Worm (Caenorhabditis elegans): ENCODE data around the gene K12H4.3.

The K12H4.3 gene

ce11 chrIII:8043784-8044183 is 2.0 kb upstream of the K12H4.3 start (continued):
- TF ChIP-seq vab-7 (GFP tag; IDR thresholded peaks at IDR 0.05) = peak; percentile 100
- no peak; the same call in 1 of the 2 replicates for TF ChIP-seq zfp-3 (GFP tag; conservative IDR thresholded peaks at IDR 0.05)
- peak; percentile 99 for TF ChIP-seq mep-1 (tag; optimal IDR thresholded peaks at IDR 0.05)
- no peak for TF ChIP-seq F10B5.3 (tag; optimal IDR thresholded peaks at IDR 0.05)
- peak; percentile 93 for TF ChIP-seq hlh-30 (tag; optimal IDR thresholded peaks at IDR 0.05; ENCODE audit: insufficient read depth)
- TF ChIP-seq daf-16 (GFP tag; optimal IDR thresholded peaks at IDR 0.05) = peak; percentile 62 to 80
- TF ChIP-seq daf-16 (tag; optimal IDR thresholded peaks at IDR 0.05) = peak; percentile 90
- peak; percentile 52 for TF ChIP-seq ceh-28 (tag; optimal IDR thresholded peaks at IDR 0.05)
- peak; percentile 100 for TF ChIP-seq ceh-44 (GFP tag; IDR thresholded peaks at IDR 0.05)
- peak in 1 of 2 experiments; percentile 100 for TF ChIP-seq unc-62 (GFP tag; optimal IDR thresholded peaks at IDR 0.05 in 1 of 2)
- TF ChIP-seq unc-62 (tag; optimal IDR thresholded peaks at IDR 0.05) = peak; percentile 58
- TF ChIP-seq unc-130 (GFP tag; optimal IDR thresholded peaks at IDR 0.05) = peak; percentile 99
- peak; percentile 96 for TF ChIP-seq nhr-25 (tag; optimal IDR thresholded peaks at IDR 0.05; ENCODE audit: borderline replicate concordance, insufficient read depth)
- TF ChIP-seq F37D6.2 (tag; optimal IDR thresholded peaks at IDR 0.05) = peak; percentile 94
- peak; percentile 97 for TF ChIP-seq D1046.2 (GFP tag; IDR thresholded peaks at IDR 0.05)
- no peak for TF ChIP-seq snpc-4 (tag; optimal IDR thresholded peaks at IDR 0.05)
- TF ChIP-seq rbr-2 (tag; optimal IDR thresholded peaks at IDR 0.05) = peak; percentile 98
- TF ChIP-seq jun-1 (tag; optimal IDR thresholded peaks at IDR 0.05) = peak; percentile 92
- peak; percentile 94 for TF ChIP-seq spr-1 (tag; optimal IDR thresholded peaks at IDR 0.05)
- TF ChIP-seq ceh-62 (tag; optimal IDR thresholded peaks at IDR 0.05) = peak; percentile 42
- TF ChIP-seq fos-1 (tag; optimal IDR thresholded peaks at IDR 0.05) = no peak
- peak; percentile 83 for TF ChIP-seq dmd-8 (GFP tag; IDR thresholded peaks at IDR 0.05)
- TF ChIP-seq nhr-10 (tag; optimal IDR thresholded peaks at IDR 0.05) = peak; percentile 92
- TF ChIP-seq ces-1 (GFP tag; optimal IDR thresholded peaks at IDR 0.05) = peak; percentile 88
- TF ChIP-seq spr-3 (GFP tag; optimal IDR thresholded peaks at IDR 0.05) = peak; percentile 86
- no peak for TF ChIP-seq ztf-11 (tag; optimal IDR thresholded peaks at IDR 0.05)
- TF ChIP-seq lin-15B (tag; optimal IDR thresholded peaks at IDR 0.05) = peak; percentile 91
- peak in 1 of 2 experiments; percentile 84 for TF ChIP-seq ZK546.5 (tag; optimal IDR thresholded peaks at IDR 0.05)
- peak; percentile 86 for TF ChIP-seq pqm-1 (tag; optimal IDR thresholded peaks at IDR 0.05)
- TF ChIP-seq dmd-9 (GFP tag; IDR thresholded peaks at IDR 0.05) = peak; percentile 99
- peak; percentile 85 for TF ChIP-seq ama-1 (optimal IDR thresholded peaks at IDR 0.05)
- TF ChIP-seq aha-1 (tag) = peak; percentile 98
- no peak for TF ChIP-seq attf-4 (tag; optimal IDR thresholded peaks at IDR 0.05)
- peak; percentile 65 to 98 for TF ChIP-seq hif-1 (tag; optimal IDR thresholded peaks at IDR 0.05)
- 0 out of 2 replicates have a peak, but pooled peaks have one; percentile 21 for TF ChIP-seq saeg-2 (GFP tag; IDR thresholded peaks at IDR 0.05)
- peak; percentile 32 for TF ChIP-seq Y5F2A.4 (GFP tag; optimal IDR thresholded peaks at IDR 0.05)
- peak; percentile 68 for TF ChIP-seq cey-2 (tag; optimal IDR thresholded peaks at IDR 0.05; ENCODE audit: borderline replicate concordance, insufficient read depth)
- TF ChIP-seq lir-3 (tag; optimal IDR thresholded peaks at IDR 0.05) = peak; percentile 85
- peak; percentile 84 for TF ChIP-seq nhr-41 (GFP tag; IDR thresholded peaks at IDR 0.05)
- TF ChIP-seq nhr-11 (tag; optimal IDR thresholded peaks at IDR 0.05) = peak; percentile 99
- peak; percentile 99 for TF ChIP-seq sdz-12 (GFP tag; optimal IDR thresholded peaks at IDR 0.05)
- peak; percentile 88 for TF ChIP-seq snpc-1.2 (GFP tag; IDR thresholded peaks at IDR 0.05)
- no peak for TF ChIP-seq egl-27 (tag; optimal IDR thresholded peaks at IDR 0.05)
- TF ChIP-seq zag-1 (tag; optimal IDR thresholded peaks at IDR 0.05) = peak; percentile 54
- no peak; the same call in 1 of the 2 replicates for TF ChIP-seq mdt-29 (GFP tag; IDR thresholded peaks at IDR 0.05)
- peak; percentile 3 to 93 for TF ChIP-seq mdl-1 (tag; optimal IDR thresholded peaks at IDR 0.05)
- peak; percentile 93 for TF ChIP-seq pha-4 (GFP tag; IDR thresholded peaks at IDR 0.05)
- TF ChIP-seq pha-4 (tag; optimal IDR thresholded peaks at IDR 0.05) = peak; percentile 98
- peak; percentile 47 for TF ChIP-seq R02D3.7 (tag; optimal IDR thresholded peaks at IDR 0.05)
- TF ChIP-seq lsy-2 (tag; optimal IDR thresholded peaks at IDR 0.05) = peak; percentile 96 to 98
- no peak for TF ChIP-seq nhr-111 (GFP tag; optimal IDR thresholded peaks at IDR 0.05)
- TF ChIP-seq hlh-11 (tag; optimal IDR thresholded peaks at IDR 0.05) = peak; percentile 97
